Worm (Caenorhabditis elegans): ENCODE data around the gene F55B11.4.
A peak's percentile ranks its signal among the peaks of the same experiment; 100 is the strongest.

F55B11.4 gene

ce11 chrIV:14430853-14431252 lies at the start of gene F55B11.4:
Gene F55B11.4, minus strand, starts transcription at chrIV:14430920.
- TF ChIP-seq dpl-1 (GFP tag; optimal IDR thresholded peaks at IDR 0.05) (no peak), let-607 (tag; optimal IDR thresholded peaks at IDR 0.05) (peak in 1 of 2 experiments; percentile 44), nhr-80 (tag; optimal IDR thresholded peaks at IDR 0.05) (peak; percentile 40)

DNA sequence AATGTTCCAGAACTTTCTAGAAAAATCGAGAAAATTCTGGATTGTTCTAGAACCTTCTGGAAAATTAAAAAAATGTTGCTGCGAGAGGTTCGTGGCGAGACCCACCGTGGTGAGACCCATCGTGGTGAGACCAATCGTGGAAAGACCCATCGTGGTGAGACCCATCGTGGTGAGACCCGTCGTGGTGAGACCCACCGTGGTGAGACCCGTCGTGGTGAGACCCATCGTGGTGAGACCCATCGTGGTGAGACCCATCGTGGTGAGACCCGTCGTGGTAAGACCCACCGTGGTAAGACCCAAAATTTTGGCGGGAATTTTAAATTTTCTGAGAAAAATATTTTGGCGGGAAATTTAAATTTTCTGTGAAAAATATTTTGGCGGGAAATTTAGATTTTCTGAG lies 47.9 kb upstream of the F55B11.4 start:
- peak; percentile 41; the same call in 1 of the 2 replicates for TF ChIP-seq egrh-3 (GFP tag; IDR thresholded peaks at IDR 0.05)
- 0 out of 2 replicates have a peak, but pooled peaks have one; percentile 48 for TF ChIP-seq bed-1 (GFP tag; IDR thresholded peaks at IDR 0.05)
- TF ChIP-seq attf-6 (GFP tag; IDR thresholded peaks at IDR 0.05), result 0 out of 2 replicates have a peak, but pooled peaks have one; percentile 56
- TF ChIP-seq hsf-1 (GFP tag; IDR thresholded peaks at IDR 0.05), result 0 out of 2 replicates have a peak, but pooled peaks have one; percentile 49
- TF ChIP-seq F33H1.4 (GFP tag; IDR thresholded peaks at IDR 0.05), result peak; percentile 64
- 0 out of 2 replicates have a peak, but pooled peaks have one; percentile 48 for TF ChIP-seq cebp-2 (GFP tag; IDR thresholded peaks at IDR 0.05)

ce11 chrIV:14476664-14477063 lies 45.9 kb upstream of the F55B11.4 start:
- peak; percentile 37; the same call in 1 of the 2 replicates for TF ChIP-seq mcd-1 (GFP tag; IDR thresholded peaks at IDR 0.05)
- TF ChIP-seq ceh-91 (GFP tag; IDR thresholded peaks at IDR 0.05), result peak; percentile 32; the same call in 1 of the 2 replicates
- TF ChIP-seq hsf-1 (GFP tag; IDR thresholded peaks at IDR 0.05), result peak; percentile 77
- TF ChIP-seq cebp-2 (GFP tag; IDR thresholded peaks at IDR 0.05), result peak; percentile 58; the same call in 1 of the 2 replicates
- peak; percentile 61 for TF ChIP-seq F33H1.4 (GFP tag; IDR thresholded peaks at IDR 0.05)

DNA sequence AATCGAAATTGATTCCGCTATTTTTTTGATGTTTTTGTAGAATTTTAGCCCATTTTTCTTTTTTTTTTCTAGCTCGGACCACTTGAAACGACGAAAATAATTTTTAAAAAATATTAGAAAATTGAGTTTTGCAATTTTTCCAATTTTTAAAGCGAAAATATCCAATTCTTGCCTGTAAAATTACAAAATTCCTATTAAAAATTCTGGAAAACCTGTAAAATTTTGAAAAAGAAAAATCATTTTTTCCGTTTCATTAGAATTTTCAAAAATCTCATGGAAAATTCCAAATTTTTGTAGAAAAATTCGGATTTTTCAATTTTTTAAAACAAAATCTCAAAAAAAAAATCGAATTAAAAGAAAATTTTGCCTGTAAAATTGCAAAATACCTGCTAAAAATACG lies 38.3 kb upstream of the F55B11.4 start:
- TF ChIP-seq Y67H2A.10 (GFP tag; conservative IDR thresholded peaks at IDR 0.05) (no peak), bed-1 (GFP tag; IDR thresholded peaks at IDR 0.05) (no peak), snpc-4 (GFP tag; optimal IDR thresholded peaks at IDR 0.05) (no peak), snpc-4 (tag; optimal IDR thresholded peaks at IDR 0.05) (peak in 1 of 4 experiments; percentile 76), cebp-2 (GFP tag; IDR thresholded peaks at IDR 0.05) (0 out of 2 replicates have a peak, but pooled peaks have one; percentile 65), attf-6 (GFP tag; IDR thresholded peaks at IDR 0.05) (peak; percentile 82)

DNA sequence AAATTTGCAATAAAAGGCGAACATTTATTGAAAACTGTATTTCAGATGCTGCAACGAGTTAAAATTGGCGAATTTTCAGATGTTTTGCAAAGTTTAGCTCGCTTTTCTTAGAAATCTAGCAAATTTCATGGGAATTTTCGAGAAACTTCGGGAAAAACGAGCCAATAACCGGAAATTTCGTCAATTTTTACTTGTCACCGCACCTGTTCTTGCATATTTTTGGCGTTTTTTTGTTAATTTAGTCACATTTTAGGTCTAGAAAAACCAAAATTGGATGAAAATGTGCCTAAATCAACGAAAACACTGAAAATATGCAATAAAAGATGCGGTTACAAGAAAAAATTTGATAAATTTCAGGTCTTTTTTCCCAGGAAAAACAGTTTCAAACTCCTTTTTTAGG lies 36.1 kb upstream of the F55B11.4 start:
- no peak for TF ChIP-seq snpc-4 (GFP tag; optimal IDR thresholded peaks at IDR 0.05)
- TF ChIP-seq snpc-4 (tag; optimal IDR thresholded peaks at IDR 0.05), result peak in 2 of 4 experiments; percentile 55 to 58
- TF ChIP-seq mcd-1 (GFP tag; IDR thresholded peaks at IDR 0.05), result no peak
- 0 out of 2 replicates have a peak, but pooled peaks have one; percentile 16 for TF ChIP-seq attf-6 (GFP tag; IDR thresholded peaks at IDR 0.05)

- TF ChIP-seq attf-6 (GFP tag; IDR thresholded peaks at IDR 0.05) (peak; percentile 55), snpc-4 (GFP tag; optimal IDR thresholded peaks at IDR 0.05) (no peak), snpc-4 (tag; optimal IDR thresholded peaks at IDR 0.05) (peak in 1 of 4 experiments; percentile 57), nhr-27 (tag; optimal IDR thresholded peaks at IDR 0.05) (no peak), ztf-18 (tag; optimal IDR thresholded peaks at IDR 0.05) (no peak), ceh-40 (GFP tag; IDR thresholded peaks at IDR 0.05) (no peak), F10E7.11 (tag; optimal IDR thresholded peaks at IDR 0.05) (no peak), madf-6 (GFP tag; IDR thresholded peaks at IDR 0.05) (peak; percentile 32; the same call in 1 of the 2 replicates), cebp-2 (GFP tag; IDR thresholded peaks at IDR 0.05) (0 out of 2 replicates have a peak, but pooled peaks have one; percentile 23)
These were observed 35.3 kb upstream of the F55B11.4 start for ce11 chrIV:14466048-14466447.

- TF ChIP-seq B0019.2 (GFP tag; conservative IDR thresholded peaks at IDR 0.05) (peak; percentile 68), let-526 (GFP tag; IDR thresholded peaks at IDR 0.05) (no peak), lir-1 (GFP tag; conservative IDR thresholded peaks at IDR 0.05) (peak; percentile 78), mes-4 (tag; optimal IDR thresholded peaks at IDR 0.05) (no peak), D2030.7 (GFP tag; IDR thresholded peaks at IDR 0.05) (peak; percentile 84), ztf-6 (GFP tag; IDR thresholded peaks at IDR 0.05) (no peak), fkh-3 (tag; optimal IDR thresholded peaks at IDR 0.05) (no peak), nhr-27 (tag; optimal IDR thresholded peaks at IDR 0.05) (no peak), nhr-120 (GFP tag; IDR thresholded peaks at IDR 0.05) (no peak), F33H1.4 (GFP tag; IDR thresholded peaks at IDR 0.05) (peak; percentile 98), K11D2.4 (GFP tag; IDR thresholded peaks at IDR 0.05) (peak; percentile 79), gei-17 (GFP tag; optimal IDR thresholded peaks at IDR 0.05) (peak; percentile 52), ceh-79 (tag; optimal IDR thresholded peaks at IDR 0.05) (no peak), sea-2 (GFP tag; IDR thresholded peaks at IDR 0.05) (no peak), mcd-1 (GFP tag; IDR thresholded peaks at IDR 0.05) (peak; percentile 83), somi-1 (GFP tag; optimal IDR thresholded peaks at IDR 0.05) (no peak), lin-35 (GFP tag; optimal IDR thresholded peaks at IDR 0.05) (peak; percentile 46 to 98 (median 75)), B0336.3 (GFP tag; IDR thresholded peaks at IDR 0.05) (peak; percentile 88), ama-1 (optimal IDR thresholded peaks at IDR 0.05) (no peak), ama-1 (GFP tag; optimal IDR thresholded peaks at IDR 0.05) (no peak)
These were observed 33.4 kb upstream of the F55B11.4 start, which contains the start of gene dld-1 for ce11 chrIV:14464065-14464567. Gene dld-1, plus strand, starts transcription at chrIV:14464517.

Data from whole organism, young adult.